Worm (Caenorhabditis elegans) whole organism, L4/young adult: Measurements from ENCODE around the gene ptr-14.

Source experiments
- W03F9.2 ChIP-seq: fragments of 150-350 bp; optimal IDR thresholded peaks from 2 replicates; lab custom pipeline; 2014; ENCODE audit warnings: missing biosample characterization, missing genetic modification characterization
- him-1 ChIP-seq: sonication (generic microtip); optimal IDR thresholded peaks from 2 replicates; lab custom pipeline; 2016; ENCODE audit warnings: missing genotype, missing genetic modification reagents, missing genetic modification characterization, missing compliant biosample characterization

DNA sequence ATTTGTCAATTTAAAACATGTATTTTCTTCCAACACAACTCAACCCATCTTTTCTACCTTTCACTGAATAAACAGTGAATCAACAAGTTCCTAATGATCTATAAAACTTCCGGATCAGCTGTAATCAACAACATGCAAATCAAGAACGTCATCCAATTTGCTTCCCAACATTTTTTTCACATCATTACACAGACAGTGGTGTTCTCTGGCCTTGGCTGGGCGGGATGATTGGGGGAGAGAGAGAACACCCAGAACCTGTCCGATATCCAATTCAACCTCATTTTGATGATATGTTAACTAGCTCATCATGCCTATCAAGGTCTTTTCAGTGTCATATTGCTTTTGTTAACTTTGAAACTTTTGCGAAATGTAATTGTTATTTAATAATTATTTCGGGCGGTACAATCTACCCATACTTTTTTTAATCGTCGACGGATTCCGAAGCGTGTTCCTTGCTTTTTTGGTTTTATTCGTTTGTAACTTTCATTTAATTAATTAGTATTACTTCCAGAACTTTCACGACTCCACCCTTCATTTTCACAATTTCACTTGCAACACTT is at the start of gene ptr-14:
- TF ChIP-seq him-1 (tag; lab: Kevin White, UChicago) (no peak), W03F9.2 (tag; lab: Kevin White, UChicago) (no peak)
